Worm (Caenorhabditis elegans) whole organism, L1 larva: ENCODE results near the gene ZK1128.3.

ENCODE experiments used
- C04F5.9 ChIP-seq: sonication (generic microtip); optimal IDR thresholded peaks from 2 replicates; lab custom pipeline; 2016; ENCODE audit warnings: missing genetic modification characterization, missing compliant biosample characterization
- elt-2 ChIP-seq: sonication (generic microtip); optimal IDR thresholded peaks from 2 replicates; lab custom pipeline; 2016; ENCODE audit warnings: missing genetic modification characterization, mild to moderate bottlenecking, inconsistent platforms, missing compliant biosample characterization, missing genetic modification reagents
- lin-13 ChIP-seq: fragments of 150-350 bp; optimal IDR thresholded peaks from 2 replicates; lab custom pipeline; 2014; ENCODE audit warnings: missing biosample characterization, missing genetic modification reagents, missing genetic modification characterization

- TF ChIP-seq lin-13 (GFP tag; lab: Kevin White, UChicago) (no peak), C04F5.9 (tag; lab: Kevin White, UChicago) (no peak), elt-2 (tag; lab: Kevin White, UChicago) (no peak)
These were observed 22.0 kb upstream of the ZK1128.3 start, which contains the start of gene K08E5.6 for ce11 chrIII:10140732-10141131.
